Worm (Caenorhabditis elegans) whole organism, young adult: ENCODE results near the gene cthd-1.

Experiments
- B0336.3 ChIP-seq: fragments of 200-800 bp; sonication (Bioruptor generic); IDR thresholded peaks from 2 replicates; pipeline ENCODE4 v1.3.6; 2022; ENCODE audit warnings: missing genetic modification characterization, missing compliant biosample characterization
- D2030.7 ChIP-seq: fragments of 200-800 bp; sonication (Bioruptor generic); IDR thresholded peaks from 2 replicates; pipeline ENCODE4 v1.3.6; 2022; ENCODE audit warnings: missing genetic modification reagents, missing genetic modification characterization, missing compliant biosample characterization
- F55B11.4 ChIP-seq: sonication (generic microtip); optimal IDR thresholded peaks from 2 replicates; lab custom pipeline; 2016; ENCODE audit warnings: missing compliant biosample characterization, missing genetic modification characterization, borderline replicate concordance; ENCODE audit not compliant: insufficient read depth
- K11D2.4 ChIP-seq: fragments of 200-800 bp; sonication (Bioruptor generic); IDR thresholded peaks from 2 replicates; pipeline ENCODE4 v1.3.6; 2022; ENCODE audit warnings: missing genetic modification reagents, missing genetic modification characterization, missing compliant biosample characterization
- Y56A3A.18 ChIP-seq: fragments of 200-800 bp; sonication (Bioruptor generic); IDR thresholded peaks from 2 replicates; pipeline ENCODE4 v1.3.6; 2022; ENCODE audit warnings: missing genetic modification reagents, missing genetic modification characterization, missing compliant biosample characterization
- ZK185.1 ChIP-seq: sonication (generic microtip); optimal IDR thresholded peaks from 2 replicates; lab custom pipeline; 2016; ENCODE audit warnings: mild to moderate bottlenecking, missing genetic modification characterization, missing compliant biosample characterization; ENCODE audit not compliant: poor library complexity, severe bottlenecking
- akir-1 ChIP-seq: fragments of 200-800 bp; sonication (Bioruptor generic); optimal IDR thresholded peaks from 2 replicates; lab custom pipeline; 2018; ENCODE audit warnings: mild to moderate bottlenecking, missing genetic modification characterization, moderate library complexity, missing compliant biosample characterization
- atf-7 ChIP-seq: sonication (generic microtip); optimal IDR thresholded peaks from 2 replicates; lab custom pipeline; 2017; ENCODE audit warnings: mild to moderate bottlenecking, missing genetic modification characterization, missing compliant biosample characterization
- attf-6 ChIP-seq: fragments of 200-800 bp; sonication (Bioruptor generic); IDR thresholded peaks from 2 replicates; pipeline ENCODE4 v1.3.6; 2022; ENCODE audit warnings: missing genetic modification reagents, missing genetic modification characterization, missing compliant biosample characterization
- cebp-2 ChIP-seq: fragments of 200-800 bp; sonication (Bioruptor generic); IDR thresholded peaks from 2 replicates; pipeline ENCODE4 v1.3.6; 2022; ENCODE audit warnings: missing genetic modification characterization, missing compliant biosample characterization
- ceh-100 ChIP-seq: fragments of 200-800 bp; sonication (Bioruptor generic); IDR thresholded peaks from 2 replicates; pipeline ENCODE4 v1.3.6; 2022; ENCODE audit warnings: missing genetic modification reagents, missing genetic modification characterization, missing compliant biosample characterization
- ceh-27 ChIP-seq: fragments of 200-800 bp; sonication (Bioruptor generic); optimal IDR thresholded peaks from 2 replicates; lab custom pipeline; 2018; ENCODE audit warnings: mild to moderate bottlenecking, missing genetic modification characterization, moderate library complexity, missing compliant biosample characterization
- ceh-58 ChIP-seq: fragments of 200-800 bp; sonication (Bioruptor generic); IDR thresholded peaks from 2 replicates; pipeline ENCODE4 v1.3.6; 2022; ENCODE audit warnings: missing genetic modification characterization, missing compliant biosample characterization
- chd-7 ChIP-seq: sonication (generic microtip); optimal IDR thresholded peaks from 2 replicates; lab custom pipeline; 2016; ENCODE audit warnings: mild to moderate bottlenecking, missing genetic modification characterization, moderate library complexity, missing compliant biosample characterization
- die-1 ChIP-seq: sonication (generic microtip); optimal IDR thresholded peaks from 2 replicates; lab custom pipeline; 2016; ENCODE audit warnings: missing genotype, mild to moderate bottlenecking, missing genetic modification characterization, missing compliant biosample characterization
- ekl-4 ChIP-seq: fragments of 200-800 bp; sonication (Bioruptor generic); IDR thresholded peaks from 2 replicates; pipeline ENCODE4 v1.3.6; 2022; ENCODE audit warnings: missing genetic modification reagents, missing genetic modification characterization, missing compliant biosample characterization
- hmg-1.2 ChIP-seq: fragments of 200-800 bp; sonication (Bioruptor generic); IDR thresholded peaks from 2 replicates; pipeline ENCODE4 v1.3.6; 2022; ENCODE audit warnings: missing genetic modification reagents, missing genetic modification characterization, missing compliant biosample characterization
- madf-10 ChIP-seq: sonication (generic microtip); optimal IDR thresholded peaks from 2 replicates; lab custom pipeline; 2016; ENCODE audit warnings: mild to moderate bottlenecking, missing genetic modification characterization, missing compliant biosample characterization
- nhr-27 ChIP-seq: fragments of 200-800 bp; sonication (Bioruptor generic); optimal IDR thresholded peaks from 2 replicates; lab custom pipeline; 2018; ENCODE audit warnings: mild to moderate bottlenecking, missing genetic modification characterization, moderate library complexity, missing compliant biosample characterization
- nhr-80 ChIP-seq: sonication (generic microtip); optimal IDR thresholded peaks from 2 replicates; lab custom pipeline; 2016; ENCODE audit warnings: missing genetic modification characterization, missing compliant biosample characterization
- sdz-38 ChIP-seq: sonication (generic microtip); optimal IDR thresholded peaks from 2 replicates; lab custom pipeline; 2016; ENCODE audit warnings: missing genotype, missing genetic modification characterization, missing compliant biosample characterization
- snpc-1.1 ChIP-seq: sonication (generic microtip); optimal IDR thresholded peaks from 2 replicates; lab custom pipeline; 2017; ENCODE audit warnings: missing genetic modification characterization, mild to moderate bottlenecking, missing compliant biosample characterization, antibody characterized with exemption, moderate library complexity, missing genotype, missing genetic modification reagents; ENCODE audit not compliant: insufficient read depth
- tbx-9 ChIP-seq: sonication (generic microtip); optimal IDR thresholded peaks from 2 replicates; lab custom pipeline; 2016; ENCODE audit warnings: borderline replicate concordance, missing genetic modification characterization, inconsistent platforms, missing compliant biosample characterization
- ztf-18 ChIP-seq: sonication (generic microtip); optimal IDR thresholded peaks from 2 replicates; lab custom pipeline; 2016; ENCODE audit warnings: missing genotype, mild to moderate bottlenecking, missing genetic modification characterization, missing compliant biosample characterization

The cthd-1 gene

ce11 chrV:9716397-9716796, 38.3 kb downstream of the cthd-1 start, which contains the start of gene str-188:
Gene str-188, plus strand, starts transcription at chrV:9716697.
- TF ChIP-seq die-1 (tag; lab: Kevin White, UChicago) (no peak), ekl-4 (no peak), Y56A3A.18 (GFP tag; lab: Robert Waterston, UW) (no peak), D2030.7 (GFP tag; lab: Robert Waterston, UW) (no peak), madf-10 (tag; lab: Kevin White, UChicago) (no peak), nhr-27 (tag; lab: Kevin White, UChicago) (no peak), F55B11.4 (tag; lab: Kevin White, UChicago) (no peak), ceh-58 (GFP tag; lab: Robert Waterston, UW) (no peak), chd-7 (tag; lab: Kevin White, UChicago) (no peak), tbx-9 (tag; lab: Kevin White, UChicago) (no peak), ztf-18 (no peak), snpc-1.1 (tag; lab: Kevin White, UChicago) (no peak), sdz-38 (no peak), atf-7 (no peak), K11D2.4 (no peak), cebp-2 (GFP tag; lab: Robert Waterston, UW) (no peak), akir-1 (no peak), ceh-27 (GFP tag; lab: Kevin White, UChicago) (no peak)

- TF ChIP-seq hmg-1.2, result peak; percentile 33; the same call in 1 of the 2 replicates
- TF ChIP-seq ceh-58 (GFP tag; lab: Robert Waterston, UW), result no peak
- TF ChIP-seq ceh-100, result no peak
- TF ChIP-seq atf-7, result no peak
- TF ChIP-seq B0336.3 (GFP tag; lab: Robert Waterston, UW), result no peak
These were observed 46.1 kb downstream of the cthd-1 start, which contains the start of gene slcr-46.3 for ce11 chrV:9724021-9724671. Gene slcr-46.3, minus strand, starts transcription at chrV:9724106.

ce11 chrV:9725719-9726118, 47.6 kb downstream of the cthd-1 start:
- TF ChIP-seq ZK185.1 (no peak), akir-1 (no peak), attf-6 (GFP tag; lab: Robert Waterston, UW) (no peak), nhr-80 (tag; lab: Kevin White, UChicago) (peak; percentile 39)
